Worm (Caenorhabditis elegans) whole organism, L2 larva: ENCODE data around the gene F54H12.10.

Experiments used
- R02D3.7 ChIP-seq: fragments of 150-350 bp; optimal IDR thresholded peaks from 2 replicates; lab custom pipeline; 2014; ENCODE audit warnings: missing biosample characterization, missing genetic modification characterization
- lin-11 ChIP-seq: fragments of 150-350 bp; sonication (generic microtip); optimal IDR thresholded peaks from 2 replicates; lab custom pipeline; 2014; ENCODE audit warnings: missing biosample characterization, missing genetic modification characterization, inconsistent platforms, mixed read lengths
- mab-5 ChIP-seq: fragments of 150-350 bp; optimal IDR thresholded peaks from 2 replicates; lab custom pipeline; 2014; ENCODE audit warnings: missing biosample characterization, missing genetic modification characterization
- unc-62 ChIP-seq: fragments of 150-350 bp; optimal IDR thresholded peaks from 2 replicates; lab custom pipeline; 2014; ENCODE audit warnings: missing biosample characterization, missing genetic modification reagents, missing genetic modification characterization

- TF ChIP-seq mab-5 (tag; lab: Kevin White, UChicago) (no peak), lin-11 (tag; lab: Kevin White, UChicago) (no peak), unc-62 (no peak), R02D3.7 (tag; lab: Kevin White, UChicago) (no peak)
Observed at ce11 chrIII:7979659-7980058, 20.9 kb upstream of the F54H12.10 start, which contains the start of gene clp-1.
